Fruit fly (Drosophila melanogaster) whole organism, wandering third instar larva: ENCODE measurements around the gene Pex2.
A peak's percentile ranks its signal among the peaks of the same experiment; 100 is the strongest.

ENCODE experiments used
- Abd-B ChIP-seq: fragments of >200 bp; optimal IDR thresholded peaks from 2 replicates; lab custom pipeline; 2017; ENCODE audit warnings: missing biosample characterization, missing genetic modification characterization
- CG32264 ChIP-seq: fragments of 200-800 bp; sonication (Bioruptor generic); optimal IDR thresholded peaks from 2 replicates; lab custom pipeline; 2016; ENCODE audit warnings: missing biosample characterization, missing genetic modification characterization
- CG9705 ChIP-seq: fragments of 200-800 bp; sonication (Bioruptor generic); optimal IDR thresholded peaks from 2 replicates; lab custom pipeline; 2018; ENCODE audit warnings: missing biosample characterization, mild to moderate bottlenecking, missing genetic modification characterization
- CrebA ChIP-seq: fragments of 200-800 bp; sonication (Bioruptor generic); optimal IDR thresholded peaks from 2 replicates; lab custom pipeline; 2016; ENCODE audit warnings: missing biosample characterization, mild to moderate bottlenecking, missing genetic modification characterization, borderline replicate concordance
- Dfd ChIP-seq: fragments of >200 bp; optimal IDR thresholded peaks from 2 replicates; lab custom pipeline; 2017; ENCODE audit warnings: missing biosample characterization, missing genetic modification characterization
- Dif ChIP-seq: fragments of 200-275, 200-300 bp; sonication (Bioruptor generic); optimal IDR thresholded peaks from 2 replicates; lab custom pipeline; 2018; ENCODE audit warnings: missing biosample characterization, missing genetic modification characterization; ENCODE audit not compliant: partially characterized antibody
- GATAd ChIP-seq: sonication (Bioruptor generic); optimal IDR thresholded peaks from 2 replicates; lab custom pipeline; 2016; ENCODE audit warnings: missing biosample characterization, missing genetic modification characterization
- HLH106 ChIP-seq: fragments of 200-800 bp; optimal IDR thresholded peaks from 3 replicates; lab custom pipeline; 2019; ENCODE audit warnings: missing biosample characterization, mild to moderate bottlenecking, missing genetic modification characterization, moderate library complexity
- Hnf4 ChIP-seq: fragments of 200-800 bp; sonication (Bioruptor generic); optimal IDR thresholded peaks from 2 replicates; lab custom pipeline; 2016; ENCODE audit warnings: missing biosample characterization, mild to moderate bottlenecking, missing genetic modification characterization
- Hr78 ChIP-seq: fragments of >200 bp; optimal IDR thresholded peaks from 2 replicates; lab custom pipeline; 2017; ENCODE audit warnings: missing biosample characterization, missing genetic modification characterization
- Hr83 ChIP-seq: fragments of 200-300 bp; sonication (Bioruptor generic); optimal IDR thresholded peaks from 2 replicates; lab custom pipeline; 2016; ENCODE audit warnings: missing biosample characterization, mild to moderate bottlenecking, missing genetic modification characterization, moderate library complexity; ENCODE audit not compliant: poor library complexity, severe bottlenecking
- Jra ChIP-seq: sonication (Bioruptor generic); optimal IDR thresholded peaks from 2 replicates; lab custom pipeline; 2016; ENCODE audit warnings: missing biosample characterization, missing genetic modification characterization
- Mio ChIP-seq: sonication (Bioruptor generic); optimal IDR thresholded peaks from 2 replicates; lab custom pipeline; 2016; ENCODE audit warnings: missing biosample characterization, missing genetic modification characterization
- Myc ChIP-seq: fragments of >200 bp; optimal IDR thresholded peaks from 2 replicates; lab custom pipeline; 2017
- N ChIP-seq: fragments of >200 bp; optimal IDR thresholded peaks from 2 replicates; lab custom pipeline; 2018; ENCODE audit warnings: missing biosample characterization, missing external identifiers, missing genetic modification characterization
- OdsH ChIP-seq: fragments of 200-800 bp; sonication (Bioruptor generic); optimal IDR thresholded peaks from 2 replicates; lab custom pipeline; 2016; ENCODE audit warnings: missing biosample characterization, mild to moderate bottlenecking, missing genetic modification characterization
- Rel ChIP-seq, 2 experiments: fragments of 200-800 bp; sonication (Bioruptor generic) in 1 of 2; optimal IDR thresholded peaks; 2 replicates in 1 of 2; 3 replicates in 1 of 2; lab custom pipeline; 2016 to 2019; ENCODE audit warnings: mild to moderate bottlenecking in 2 of 2, missing biosample characterization in 2 of 2, missing genetic modification characterization in 2 of 2, moderate library complexity in 1 of 2
- Sp1 ChIP-seq: fragments of 200-800 bp; sonication (Bioruptor generic); optimal IDR thresholded peaks from 3 replicates; lab custom pipeline; 2019; ENCODE audit warnings: missing biosample characterization, mild to moderate bottlenecking, missing genetic modification characterization, moderate library complexity
- Vsx2 ChIP-seq: fragments of 200-300, 225-300 bp; sonication (Bioruptor generic); optimal IDR thresholded peaks from 2 replicates; lab custom pipeline; 2018; ENCODE audit warnings: missing biosample characterization, missing genetic modification characterization; ENCODE audit not compliant: partially characterized antibody
- br ChIP-seq: fragments of 200-800 bp; sonication (Bioruptor generic); optimal IDR thresholded peaks from 2 replicates; lab custom pipeline; 2016; ENCODE audit warnings: missing biosample characterization, missing genetic modification characterization
- brk ChIP-seq: fragments of 200-800 bp; sonication (Bioruptor generic); optimal IDR thresholded peaks from 2 replicates; lab custom pipeline; 2016; ENCODE audit warnings: missing biosample characterization, mild to moderate bottlenecking, missing genetic modification characterization
- dl ChIP-seq, 2 experiments: fragments of 175-275, 200-275 bp in 1 of 2; fragments of 200-275 bp in 1 of 2; sonication (Bioruptor generic); optimal IDR thresholded peaks; lab custom pipeline; 2018; ENCODE audit warnings: mild to moderate bottlenecking in 2 of 2, missing biosample characterization in 2 of 2, missing genetic modification characterization in 2 of 2, moderate library complexity in 2 of 2; ENCODE audit not compliant: partially characterized antibody in 2 of 2, insufficient read depth in 1 of 2
- dmrt93B ChIP-seq: fragments of 200-800 bp; sonication (Bioruptor generic); optimal IDR thresholded peaks from 2 replicates; lab custom pipeline; 2018; ENCODE audit warnings: missing biosample characterization, mild to moderate bottlenecking, missing genetic modification characterization
- dsf ChIP-seq: sonication (Bioruptor generic); optimal IDR thresholded peaks from 2 replicates; lab custom pipeline; 2016; ENCODE audit warnings: missing biosample characterization, missing genetic modification characterization, borderline replicate concordance
- ey ChIP-seq: fragments of 200-800 bp; sonication (Bioruptor generic); optimal IDR thresholded peaks from 2 replicates; lab custom pipeline; 2016; ENCODE audit warnings: missing biosample characterization, missing genetic modification characterization
- foxo ChIP-seq, 2 experiments: fragments of 200-800 bp; sonication (Bioruptor generic); optimal IDR thresholded peaks; 2 replicates in 1 of 2; 3 replicates in 1 of 2; lab custom pipeline; 2016 to 2017; ENCODE audit warnings: missing biosample characterization in 2 of 2, missing genetic modification characterization in 2 of 2
- fru ChIP-seq: fragments of 200-800 bp; sonication (Bioruptor generic); optimal IDR thresholded peaks from 3 replicates; lab custom pipeline; 2016; ENCODE audit warnings: missing biosample characterization, mild to moderate bottlenecking, missing genetic modification characterization
- h ChIP-seq: fragments of 200-800 bp; sonication (Bioruptor generic); optimal IDR thresholded peaks from 3 replicates; lab custom pipeline; 2016; ENCODE audit warnings: missing biosample characterization, mild to moderate bottlenecking, missing genetic modification characterization
- jim ChIP-seq: fragments of 175-275, 200-325 bp; sonication (Bioruptor generic); optimal IDR thresholded peaks from 2 replicates; lab custom pipeline; 2016; ENCODE audit warnings: missing biosample characterization, mild to moderate bottlenecking, missing genetic modification characterization
- lola ChIP-seq: fragments of >200 bp; optimal IDR thresholded peaks from 2 replicates; lab custom pipeline; 2017; ENCODE audit warnings: missing biosample characterization, missing genetic modification characterization
- pan ChIP-seq: fragments of >200 bp; optimal IDR thresholded peaks from 2 replicates; lab custom pipeline; 2017
- psq ChIP-seq: fragments of 200-800 bp; sonication (Bioruptor generic); optimal IDR thresholded peaks from 3 replicates; lab custom pipeline; 2017; ENCODE audit warnings: missing biosample characterization, mild to moderate bottlenecking, missing genetic modification characterization, moderate library complexity
- rgr ChIP-seq: fragments of 200-800 bp; sonication (Bioruptor generic); optimal IDR thresholded peaks from 3 replicates; lab custom pipeline; 2016; ENCODE audit warnings: missing biosample characterization, mild to moderate bottlenecking, missing genetic modification characterization
- sage ChIP-seq: fragments of 200-800 bp; sonication (Bioruptor generic); optimal IDR thresholded peaks from 2 replicates; lab custom pipeline; 2016; ENCODE audit warnings: missing biosample characterization, mild to moderate bottlenecking, missing genetic modification characterization
- sv ChIP-seq: fragments of 200-800 bp; sonication (Bioruptor generic); optimal IDR thresholded peaks from 3 replicates; lab custom pipeline; 2016; ENCODE audit warnings: missing biosample characterization, missing genetic modification characterization
- tai ChIP-seq: sonication (Bioruptor generic); optimal IDR thresholded peaks from 2 replicates; lab custom pipeline; 2016; ENCODE audit warnings: missing biosample characterization, missing genetic modification characterization
- usp ChIP-seq: fragments of >200 bp; optimal IDR thresholded peaks from 2 replicates; lab custom pipeline; 2017; ENCODE audit warnings: missing biosample characterization, missing genetic modification characterization
- woc ChIP-seq: sonication (Bioruptor generic); optimal IDR thresholded peaks from 2 replicates; lab custom pipeline; 2016; ENCODE audit warnings: missing biosample characterization, mild to moderate bottlenecking, missing genetic modification characterization

Gene Pex2

dm6 chr3L:8363266-8363665 lies 24.4 kb downstream of the Pex2 start:
- TF ChIP-seq usp: no peak
- no peak for TF ChIP-seq woc (GFP tag; lab: Kevin White, UChicago)
- no peak for TF ChIP-seq Hr78
- TF ChIP-seq Dif (GFP tag; lab: Kevin White, UChicago): no peak
- no peak for TF ChIP-seq CrebA (GFP tag; lab: Kevin White, UChicago)
- no peak for TF ChIP-seq h (GFP tag; lab: Kevin White, UChicago)
- no peak for TF ChIP-seq ey (GFP tag; lab: Kevin White, UChicago)
- TF ChIP-seq dmrt93B: no peak
- TF ChIP-seq lola (GFP tag; lab: Kevin White, UChicago): no peak

- TF ChIP-seq lola (GFP tag; lab: Kevin White, UChicago) (no peak), woc (GFP tag; lab: Kevin White, UChicago) (peak; percentile 63), CG9705 (GFP tag; lab: Kevin White, UChicago) (no peak), Vsx2 (GFP tag; lab: Kevin White, UChicago) (no peak), Dif (GFP tag; lab: Kevin White, UChicago) (no peak), Abd-B (no peak), Hr83 (no peak), N (no peak), Mio (GFP tag; lab: Kevin White, UChicago) (no peak), Jra (GFP tag; lab: Kevin White, UChicago) (no peak), fru (GFP tag; lab: Kevin White, UChicago) (peak; percentile 77), Dfd (GFP tag; lab: Kevin White, UChicago) (no peak), jim (no peak), GATAd (GFP tag; lab: Kevin White, UChicago) (no peak), Hr78 (no peak), br (GFP tag; lab: Kevin White, UChicago) (peak; percentile 52), rgr (peak; percentile 32), foxo (GFP tag; optimal IDR thresholded peaks at IDR 0.05; lab: Kevin White, UChicago) (peak in 1 of 2 experiments; percentile 60), Hnf4 (no peak), sv (GFP tag; lab: Kevin White, UChicago) (no peak), h (GFP tag; lab: Kevin White, UChicago) (peak; percentile 79), brk (GFP tag; lab: Kevin White, UChicago) (no peak), CG32264 (no peak), psq (GFP tag; lab: Kevin White, UChicago) (peak; percentile 32), usp (no peak), dmrt93B (peak; percentile 60), Myc (lab: Kevin White, UChicago) (no peak), Rel (GFP tag; optimal IDR thresholded peaks at IDR 0.05; lab: Kevin White, UChicago) (peak; percentile 89), Rel (tag; optimal IDR thresholded peaks at IDR 0.05; lab: Kevin White, UChicago) (no peak), OdsH (peak; percentile 67), pan (no peak), Sp1 (GFP tag; lab: Kevin White, UChicago) (peak; percentile 55), tai (GFP tag; lab: Kevin White, UChicago) (no peak), ey (GFP tag; lab: Kevin White, UChicago) (peak; percentile 77), CrebA (GFP tag; lab: Kevin White, UChicago) (peak; percentile 88), HLH106 (peak; percentile 68), dl (GFP tag; optimal IDR thresholded peaks at IDR 0.05; lab: Kevin White, UChicago; ENCODE audit: insufficient read depth in 1 of 2, partially characterized antibody in 2 of 2) (no peak), dsf (GFP tag; lab: Kevin White, UChicago) (no peak), sage (GFP tag; lab: Kevin White, UChicago) (peak; percentile 36)
These were observed 30.0 kb downstream of the Pex2 start for dm6 chr3L:8368694-8369344.
